Worm (Caenorhabditis elegans): ENCODE results near the gene R08C7.8.
A peak's percentile ranks its signal among the peaks of the same experiment; 100 is the strongest.

Gene R08C7.8

DNA sequence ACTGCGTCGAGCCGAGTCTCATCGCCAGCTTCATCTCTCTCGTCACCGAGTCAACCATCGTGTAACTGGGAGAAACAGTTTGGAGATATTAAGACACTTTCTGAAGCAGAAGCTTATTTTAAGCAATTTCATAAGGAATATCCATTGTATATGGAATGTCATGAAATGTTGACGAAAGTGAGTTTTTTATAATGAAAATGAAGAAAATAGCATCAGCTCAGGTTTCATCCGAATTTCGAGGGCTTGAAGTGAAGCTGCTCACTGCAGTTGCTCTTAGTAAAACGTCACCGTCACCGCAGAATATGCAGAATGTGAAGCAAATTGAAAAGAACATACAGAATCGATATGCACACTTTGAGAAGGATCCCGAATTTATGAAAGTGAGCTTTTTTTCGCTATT, 21.2 kb downstream of the R08C7.8 start:
- TF ChIP-seq fkh-8 (tag; optimal IDR thresholded peaks at IDR 0.05) (no peak), unc-30 (tag; optimal IDR thresholded peaks at IDR 0.05) (no peak), hlh-17 (GFP tag; optimal IDR thresholded peaks at IDR 0.05; ENCODE audit: borderline replicate concordance) (no peak), efl-1 (optimal IDR thresholded peaks at IDR 0.05) (no peak), efl-1 (GFP tag; optimal IDR thresholded peaks at IDR 0.05 in 1 of 2) (peak in 1 of 2 experiments; percentile 58)

DNA sequence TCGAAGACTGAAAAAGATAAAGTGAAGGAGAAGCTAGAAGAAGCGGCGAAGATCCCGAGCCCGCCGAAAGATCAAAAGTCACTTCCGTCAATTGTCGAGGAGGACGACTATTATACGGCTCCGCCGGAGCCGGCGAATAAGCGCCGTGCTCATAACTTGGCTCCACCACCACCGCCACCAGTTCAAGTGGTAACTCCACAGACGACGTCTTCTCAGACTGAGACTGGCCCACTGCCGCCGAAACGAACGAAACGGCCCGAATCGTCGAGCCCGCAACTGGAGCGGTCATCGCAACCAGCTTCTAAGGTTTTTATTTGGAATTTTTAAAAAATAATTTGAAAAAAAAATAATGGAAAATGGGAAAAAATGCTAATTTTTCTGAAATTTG, 22.4 kb downstream of the R08C7.8 start:
- TF ChIP-seq nhr-90 (tag; optimal IDR thresholded peaks at IDR 0.05; ENCODE audit: poor library complexity) (no peak), nhr-19 (GFP tag; conservative IDR thresholded peaks at IDR 0.05) (no peak), pqm-1 (tag; optimal IDR thresholded peaks at IDR 0.05) (no peak), efl-1 (optimal IDR thresholded peaks at IDR 0.05) (no peak), efl-1 (GFP tag; optimal IDR thresholded peaks at IDR 0.05 in 1 of 2) (peak in 1 of 2 experiments; percentile 60), zip-4 (GFP tag; optimal IDR thresholded peaks at IDR 0.05) (no peak), aly-2 (tag; optimal IDR thresholded peaks at IDR 0.05) (no peak), swsn-7 (tag; optimal IDR thresholded peaks at IDR 0.05) (no peak), irx-1 (tag; optimal IDR thresholded peaks at IDR 0.05) (no peak), Y116A8C.19 (tag; optimal IDR thresholded peaks at IDR 0.05; ENCODE audit: borderline replicate concordance) (no peak)

DNA sequence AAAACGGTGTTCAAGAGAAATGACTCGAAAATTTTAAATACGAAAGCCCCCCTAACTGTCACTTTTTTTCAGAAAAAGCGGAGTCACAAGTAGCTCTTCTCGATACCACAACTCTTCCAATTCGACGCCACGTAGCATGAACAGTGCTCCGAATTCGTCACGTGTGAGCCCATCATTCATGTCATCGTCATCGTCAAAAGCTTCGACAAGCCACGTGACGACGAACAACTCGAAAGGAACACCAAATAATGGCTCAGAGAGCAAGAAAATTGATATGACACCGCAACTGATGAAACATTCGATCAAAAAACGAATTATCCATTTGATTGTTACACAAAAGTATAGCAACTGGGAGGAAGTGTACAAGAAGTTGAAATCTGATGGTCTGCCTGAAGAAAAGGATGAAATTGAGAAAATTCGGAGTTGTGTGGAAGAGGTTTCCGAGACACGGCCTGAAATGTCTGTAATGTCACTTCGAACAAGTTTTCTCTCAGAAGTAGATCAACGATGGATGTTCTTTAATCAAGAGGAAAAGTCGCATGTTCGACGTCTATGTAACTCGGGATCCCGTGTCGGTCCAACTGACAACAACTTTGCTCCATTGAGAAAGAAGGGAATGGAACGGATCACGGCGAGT, 22.9 kb downstream of the R08C7.8 start:
- TF ChIP-seq snpc-4 (tag; optimal IDR thresholded peaks at IDR 0.05) = no peak
- TF ChIP-seq sptf-1 (tag; optimal IDR thresholded peaks at IDR 0.05) = no peak
- TF ChIP-seq fkh-4 (tag; optimal IDR thresholded peaks at IDR 0.05; ENCODE audit: borderline replicate concordance) = no peak
- no peak for TF ChIP-seq xbp-1 (tag; optimal IDR thresholded peaks at IDR 0.05)
- no peak for TF ChIP-seq nhr-47 (tag; optimal IDR thresholded peaks at IDR 0.05)
- no peak for TF ChIP-seq sox-4 (tag; optimal IDR thresholded peaks at IDR 0.05)
- TF ChIP-seq C34B4.2 (tag; optimal IDR thresholded peaks at IDR 0.05) = no peak
- TF ChIP-seq lin-39 (tag; optimal IDR thresholded peaks at IDR 0.05) = no peak
- no peak for TF ChIP-seq lin-35 (GFP tag; optimal IDR thresholded peaks at IDR 0.05)
- TF ChIP-seq dsc-1 (tag; optimal IDR thresholded peaks at IDR 0.05) = no peak
- no peak for TF ChIP-seq swsn-7 (tag; optimal IDR thresholded peaks at IDR 0.05)
- no peak for TF ChIP-seq unc-130 (tag; optimal IDR thresholded peaks at IDR 0.05)

DNA sequence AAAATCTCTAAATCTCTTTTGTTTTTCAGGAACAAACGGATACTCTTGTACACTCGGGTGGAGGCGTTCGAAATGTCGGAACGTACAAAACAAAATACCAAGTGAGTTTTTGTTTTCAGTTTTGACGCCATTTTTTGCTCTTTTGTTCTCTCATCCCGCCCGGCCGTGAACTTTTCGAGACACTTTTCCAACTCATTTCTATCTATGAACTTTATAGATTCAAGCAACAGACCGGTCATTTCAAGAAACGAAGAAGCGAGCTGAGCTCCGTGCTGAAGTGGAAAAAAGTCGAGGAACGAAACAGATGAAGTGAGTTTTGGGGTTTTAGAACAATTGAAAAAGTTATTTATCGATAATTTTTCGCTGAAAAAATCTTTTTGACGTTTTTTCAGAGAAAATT, 23.8 kb downstream of the R08C7.8 start:
- TF ChIP-seq egl-13 (tag; optimal IDR thresholded peaks at IDR 0.05) = no peak
- TF ChIP-seq sox-4 (tag; optimal IDR thresholded peaks at IDR 0.05) = no peak
- no peak for TF ChIP-seq snu-23 (GFP tag; optimal IDR thresholded peaks at IDR 0.05)
- no peak for TF ChIP-seq efl-1 (optimal IDR thresholded peaks at IDR 0.05)
- peak in 1 of 2 experiments; percentile 70 for TF ChIP-seq efl-1 (GFP tag; optimal IDR thresholded peaks at IDR 0.05 in 1 of 2)
- TF ChIP-seq aha-1 (tag; optimal IDR thresholded peaks at IDR 0.05) = no peak
- TF ChIP-seq nhr-85 (tag) = peak; percentile 18
- TF ChIP-seq hpl-2 (GFP tag; optimal IDR thresholded peaks at IDR 0.05) = no peak
- TF ChIP-seq lin-13 (GFP tag; optimal IDR thresholded peaks at IDR 0.05) = no peak
- TF ChIP-seq nhr-12 (tag; optimal IDR thresholded peaks at IDR 0.05) = no peak
- TF ChIP-seq C34B4.2 (tag; optimal IDR thresholded peaks at IDR 0.05) = no peak

DNA sequence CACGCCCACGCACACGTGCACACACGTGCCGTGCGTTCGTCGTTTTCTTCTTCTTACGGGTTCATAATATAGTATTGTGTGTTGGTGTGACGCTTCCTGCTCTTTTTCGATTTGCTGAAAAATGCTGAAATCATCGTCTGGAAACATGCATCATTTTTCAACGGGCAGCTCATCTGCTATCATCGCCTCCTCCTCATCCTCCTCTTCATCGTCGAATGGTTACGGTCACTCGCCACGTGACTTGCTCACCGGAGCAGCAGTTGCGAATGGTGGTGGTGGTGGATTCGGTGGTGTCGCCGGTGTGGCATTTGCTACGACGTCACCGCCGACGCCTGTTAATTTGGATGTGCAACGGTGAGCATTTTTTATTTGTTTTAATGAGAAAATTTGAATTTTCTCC, 25.6 kb downstream of the R08C7.8 start:
- no peak for TF ChIP-seq nhr-11 (tag; optimal IDR thresholded peaks at IDR 0.05)
- TF ChIP-seq efl-1 (optimal IDR thresholded peaks at IDR 0.05) = no peak
- TF ChIP-seq efl-1 (GFP tag; optimal IDR thresholded peaks at IDR 0.05 in 1 of 2) = peak in 1 of 2 experiments; percentile 81

DNA sequence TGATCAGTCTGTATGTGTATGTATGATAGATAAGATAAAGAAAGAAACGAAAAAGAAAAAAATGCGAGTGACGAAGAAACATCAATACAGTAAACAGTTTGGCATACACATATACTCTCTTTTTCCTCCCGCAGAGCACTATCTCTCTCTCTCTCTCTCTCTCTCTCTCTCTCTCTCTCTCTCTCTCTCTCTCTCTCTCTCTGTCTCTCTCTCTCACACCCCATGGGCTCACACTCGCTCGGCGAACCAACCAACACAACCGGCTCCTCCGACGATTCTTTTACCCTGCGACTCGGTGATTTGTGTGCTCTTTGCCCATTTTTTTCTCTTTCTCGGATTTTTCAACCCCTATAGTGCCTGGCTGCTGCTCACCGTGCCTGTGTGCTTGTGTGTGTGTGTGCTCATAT, 27.3 kb downstream of the R08C7.8 start:
- TF ChIP-seq nhr-85 (tag) = peak; percentile 54
- no peak for TF ChIP-seq ztf-11 (tag; optimal IDR thresholded peaks at IDR 0.05)
- TF ChIP-seq ceh-63 (GFP tag; optimal IDR thresholded peaks at IDR 0.05) = no peak
- no peak for TF ChIP-seq lin-15B (tag; optimal IDR thresholded peaks at IDR 0.05)
- TF ChIP-seq zag-1 (tag; optimal IDR thresholded peaks at IDR 0.05) = no peak
- TF ChIP-seq nhr-20 (tag; optimal IDR thresholded peaks at IDR 0.05) = peak; percentile 53
- no peak for TF ChIP-seq mdl-1 (tag; optimal IDR thresholded peaks at IDR 0.05)
- no peak for TF ChIP-seq mef-2 (tag; optimal IDR thresholded peaks at IDR 0.05)
- no peak for TF ChIP-seq nhr-76 (tag; optimal IDR thresholded peaks at IDR 0.05)
- TF ChIP-seq ceh-88 (GFP tag; IDR thresholded peaks at IDR 0.05) = no peak
- peak; percentile 64 for TF ChIP-seq nhr-19 (GFP tag; conservative IDR thresholded peaks at IDR 0.05)
- no peak for TF ChIP-seq unc-130 (tag; optimal IDR thresholded peaks at IDR 0.05)
- no peak for TF ChIP-seq aha-1 (tag; optimal IDR thresholded peaks at IDR 0.05)
- no peak for TF ChIP-seq egl-13 (tag; optimal IDR thresholded peaks at IDR 0.05)
- peak; percentile 68 for TF ChIP-seq nhr-71 (tag; optimal IDR thresholded peaks at IDR 0.05)
- no peak for TF ChIP-seq aly-2 (tag; optimal IDR thresholded peaks at IDR 0.05)
- TF ChIP-seq nhr-28 (tag; optimal IDR thresholded peaks at IDR 0.05) = no peak
- TF ChIP-seq alr-1 (tag; optimal IDR thresholded peaks at IDR 0.05; ENCODE audit: borderline replicate concordance) = no peak

All from whole organism, L1 larva.